Worm (Caenorhabditis elegans) whole organism, L1 larva: ENCODE data around the gene tab-1.

Experiments
- C04F5.9 ChIP-seq: sonication (generic microtip); optimal IDR thresholded peaks from 2 replicates; lab custom pipeline; 2016; ENCODE audit warnings: missing genetic modification characterization, missing compliant biosample characterization
- C16A3.4 ChIP-seq: fragments of 150-350 bp; optimal IDR thresholded peaks from 2 replicates; lab custom pipeline; 2014; ENCODE audit warnings: missing biosample characterization, missing genetic modification characterization
- C34B4.2 ChIP-seq: sonication (generic microtip); optimal IDR thresholded peaks from 2 replicates; lab custom pipeline; 2017; ENCODE audit warnings: mild to moderate bottlenecking, missing genetic modification characterization, missing compliant biosample characterization
- F16B12.6 ChIP-seq: fragments of 150-350 bp; optimal IDR thresholded peaks from 2 replicates; lab custom pipeline; 2014; ENCODE audit warnings: missing biosample characterization, missing genetic modification characterization
- aly-2 ChIP-seq: fragments of 150-350 bp; optimal IDR thresholded peaks from 2 replicates; lab custom pipeline; 2014; ENCODE audit warnings: missing biosample characterization, missing genetic modification characterization
- ceh-8 ChIP-seq: fragments of 200-800 bp; sonication (Bioruptor generic); optimal IDR thresholded peaks from 2 replicates; lab custom pipeline; 2018; ENCODE audit warnings: mild to moderate bottlenecking, missing genetic modification characterization, moderate library complexity, missing compliant biosample characterization
- ceh-82 ChIP-seq, 3 experiments: fragments of 150-350 bp in 1 of 3; sonication (generic microtip) in 2 of 3; optimal IDR thresholded peaks; 2 replicates each; lab custom pipeline; 2014 to 2017; ENCODE audit warnings: missing biosample characterization in 3 of 3, missing genetic modification characterization in 3 of 3
- ceh-88 ChIP-seq: fragments of 200-800 bp; sonication (Bioruptor generic); IDR thresholded peaks from 2 replicates; pipeline ENCODE4 v1.3.6; 2022; ENCODE audit warnings: missing genetic modification characterization, missing compliant biosample characterization
- ces-1 ChIP-seq: fragments of 150-350 bp; optimal IDR thresholded peaks from 2 replicates; lab custom pipeline; 2014; ENCODE audit warnings: missing biosample characterization, missing genetic modification reagents, missing genetic modification characterization
- dsc-1 ChIP-seq: sonication (generic microtip); optimal IDR thresholded peaks from 2 replicates; lab custom pipeline; 2016; ENCODE audit warnings: mild to moderate bottlenecking, missing genetic modification characterization, missing compliant biosample characterization
- efl-3 ChIP-seq: fragments of 200-800 bp; sonication (Bioruptor generic); optimal IDR thresholded peaks from 2 replicates; lab custom pipeline; 2018; ENCODE audit warnings: mild to moderate bottlenecking, missing genetic modification characterization, missing compliant biosample characterization
- egl-13 ChIP-seq: sonication (generic microtip); optimal IDR thresholded peaks from 2 replicates; lab custom pipeline; 2016; ENCODE audit warnings: missing genotype, missing genetic modification reagents, missing genetic modification characterization, missing compliant biosample characterization
- elt-2 ChIP-seq: sonication (generic microtip); optimal IDR thresholded peaks from 2 replicates; lab custom pipeline; 2016; ENCODE audit warnings: missing genetic modification characterization, mild to moderate bottlenecking, inconsistent platforms, missing compliant biosample characterization, missing genetic modification reagents
- elt-3 ChIP-seq, 6 experiments: fragments of 150-350 bp in 1 of 6; sonication (generic microtip); optimal IDR thresholded peaks; 2 replicates each; lab custom pipeline; 2017 to 2018; ENCODE audit warnings: missing biosample characterization in 6 of 6, missing genetic modification characterization in 6 of 6, inconsistent platforms in 1 of 6
- fkh-8 ChIP-seq: sonication (generic microtip); optimal IDR thresholded peaks from 2 replicates; lab custom pipeline; 2016; ENCODE audit warnings: mild to moderate bottlenecking, missing genetic modification characterization, missing compliant biosample characterization
- grh-1 ChIP-seq: fragments of 200-800 bp; sonication (Bioruptor generic); IDR thresholded peaks from 2 replicates; pipeline ENCODE4 v1.3.6; 2022; ENCODE audit warnings: missing genetic modification reagents, missing genetic modification characterization, missing compliant biosample characterization
- hlh-17 ChIP-seq: fragments of 200-800 bp; sonication (Bioruptor generic); optimal IDR thresholded peaks from 2 replicates; lab custom pipeline; 2018; ENCODE audit warnings: missing genetic modification characterization, mild to moderate bottlenecking, missing compliant biosample characterization, moderate library complexity, borderline replicate concordance
- hlh-4 ChIP-seq: sonication (generic microtip); optimal IDR thresholded peaks from 2 replicates; lab custom pipeline; 2016; ENCODE audit warnings: mild to moderate bottlenecking, missing genetic modification characterization, missing compliant biosample characterization
- irx-1 ChIP-seq: sonication (generic microtip); optimal IDR thresholded peaks from 2 replicates; lab custom pipeline; 2016; ENCODE audit warnings: missing genetic modification characterization, missing compliant biosample characterization
- isw-1 ChIP-seq: fragments of 200-800 bp; sonication (Bioruptor generic); IDR thresholded peaks from 2 replicates; pipeline ENCODE4 v1.3.6; 2022; ENCODE audit warnings: missing genetic modification characterization, missing compliant biosample characterization
- jun-1 ChIP-seq: fragments of 150-350 bp; optimal IDR thresholded peaks from 2 replicates; lab custom pipeline; 2014; ENCODE audit warnings: missing biosample characterization, missing genetic modification reagents, missing genetic modification characterization
- lin-14 ChIP-seq: fragments of 200-800 bp; sonication (Bioruptor generic); optimal IDR thresholded peaks from 2 replicates; lab custom pipeline; 2018; ENCODE audit warnings: mild to moderate bottlenecking, missing genetic modification characterization, moderate library complexity, missing compliant biosample characterization
- lin-15B ChIP-seq: fragments of 150-350 bp; sonication (generic microtip); optimal IDR thresholded peaks from 3 replicates; lab custom pipeline; 2014; ENCODE audit warnings: missing biosample characterization, missing genetic modification characterization
- lin-35 ChIP-seq, 2 experiments: fragments of 150-350 bp; optimal IDR thresholded peaks; 2 replicates each; lab custom pipeline; 2014; ENCODE audit warnings: missing biosample characterization in 2 of 2, missing genetic modification characterization in 2 of 2, missing genetic modification reagents in 2 of 2
- mdl-1 ChIP-seq, 2 experiments: fragments of 150-350 bp; optimal IDR thresholded peaks; 2 replicates each; lab custom pipeline; 2014 to 2017; ENCODE audit warnings: missing biosample characterization in 2 of 2, missing genetic modification characterization in 2 of 2, inconsistent platforms in 1 of 2
- mep-1 ChIP-seq: fragments of 150-350 bp; optimal IDR thresholded peaks from 2 replicates; lab custom pipeline; 2014; ENCODE audit warnings: missing biosample characterization, missing genetic modification characterization
- nhr-11 ChIP-seq: fragments of 150-350 bp; optimal IDR thresholded peaks from 2 replicates; lab custom pipeline; 2014; ENCODE audit warnings: missing biosample characterization, missing genetic modification characterization
- nhr-19 ChIP-seq: fragments of 200-800 bp; sonication (Bioruptor generic); conservative IDR thresholded peaks from 2 replicates; pipeline ENCODE4 v1.3.6; 2022; ENCODE audit warnings: missing genetic modification characterization, missing compliant biosample characterization
- nhr-71 ChIP-seq: sonication (generic microtip); optimal IDR thresholded peaks from 2 replicates; lab custom pipeline; 2016; ENCODE audit warnings: mild to moderate bottlenecking, missing genetic modification characterization, moderate library complexity, missing compliant biosample characterization
- nhr-76 ChIP-seq: sonication (generic microtip); optimal IDR thresholded peaks from 2 replicates; lab custom pipeline; 2017; ENCODE audit warnings: missing biosample characterization, missing genetic modification characterization
- nhr-77 ChIP-seq: fragments of 150-350 bp; optimal IDR thresholded peaks from 2 replicates; lab custom pipeline; 2014; ENCODE audit warnings: missing biosample characterization, missing genetic modification characterization
- nhr-84 ChIP-seq: sonication (generic microtip); optimal IDR thresholded peaks from 2 replicates; lab custom pipeline; 2017; ENCODE audit warnings: missing biosample characterization, missing genetic modification characterization
- nhr-90 ChIP-seq: sonication (generic microtip); optimal IDR thresholded peaks from 2 replicates; lab custom pipeline; 2016; ENCODE audit warnings: mild to moderate bottlenecking, missing genetic modification characterization, missing compliant biosample characterization; ENCODE audit not compliant: poor library complexity
- pag-3 ChIP-seq: sonication (generic microtip); optimal IDR thresholded peaks from 2 replicates; lab custom pipeline; 2017; ENCODE audit warnings: missing genetic modification characterization, mild to moderate bottlenecking, missing compliant biosample characterization, antibody characterized with exemption, borderline replicate concordance; ENCODE audit not compliant: insufficient read depth
- pqm-1 ChIP-seq: sonication (generic microtip); optimal IDR thresholded peaks from 3 replicates; lab custom pipeline; 2017; ENCODE audit warnings: missing biosample characterization, missing genetic modification characterization
- skn-1 ChIP-seq: fragments of 150-350 bp; optimal IDR thresholded peaks from 2 replicates; lab custom pipeline; 2014; ENCODE audit warnings: missing biosample characterization, missing genetic modification characterization
- sox-4 ChIP-seq: sonication (generic microtip); optimal IDR thresholded peaks from 2 replicates; lab custom pipeline; 2016; ENCODE audit warnings: missing genetic modification characterization, missing compliant biosample characterization
- sptf-1 ChIP-seq: fragments of 150-350 bp; optimal IDR thresholded peaks from 2 replicates; lab custom pipeline; 2014; ENCODE audit warnings: missing biosample characterization, missing genetic modification characterization
- swsn-7 ChIP-seq: sonication (generic microtip); optimal IDR thresholded peaks from 2 replicates; lab custom pipeline; 2016; ENCODE audit warnings: missing genetic modification characterization, missing compliant biosample characterization
- tbx-2 ChIP-seq: sonication (generic microtip); optimal IDR thresholded peaks from 2 replicates; lab custom pipeline; 2016; ENCODE audit warnings: missing genetic modification characterization, missing compliant biosample characterization
- unc-30 ChIP-seq: sonication (generic microtip); optimal IDR thresholded peaks from 2 replicates; lab custom pipeline; 2017; ENCODE audit warnings: missing biosample characterization, missing genetic modification characterization
- unc-62 ChIP-seq: fragments of 150-350 bp; optimal IDR thresholded peaks from 2 replicates; lab custom pipeline; 2014; ENCODE audit warnings: missing biosample characterization, missing genetic modification reagents, missing genetic modification characterization
- unc-86 ChIP-seq: sonication (generic microtip); optimal IDR thresholded peaks from 2 replicates; lab custom pipeline; 2016; ENCODE audit warnings: missing genetic modification characterization, missing compliant biosample characterization
- xbp-1 ChIP-seq: sonication (generic microtip); optimal IDR thresholded peaks from 2 replicates; lab custom pipeline; 2016; ENCODE audit warnings: missing genetic modification characterization, missing compliant biosample characterization
- zag-1 ChIP-seq: fragments of 150-350 bp; optimal IDR thresholded peaks from 2 replicates; lab custom pipeline; 2014; ENCODE audit warnings: missing biosample characterization, missing genetic modification characterization
- ztf-11 ChIP-seq, 2 experiments: sonication (generic microtip); optimal IDR thresholded peaks; 2 replicates each; lab custom pipeline; 2016 to 2017; ENCODE audit warnings: missing genetic modification characterization in 2 of 2, missing biosample characterization in 1 of 2, missing compliant biosample characterization in 1 of 2
- ztf-4 ChIP-seq: fragments of 150-350 bp; optimal IDR thresholded peaks from 2 replicates; lab custom pipeline; 2014; ENCODE audit warnings: missing biosample characterization, missing genetic modification characterization

Gene tab-1

DNA sequence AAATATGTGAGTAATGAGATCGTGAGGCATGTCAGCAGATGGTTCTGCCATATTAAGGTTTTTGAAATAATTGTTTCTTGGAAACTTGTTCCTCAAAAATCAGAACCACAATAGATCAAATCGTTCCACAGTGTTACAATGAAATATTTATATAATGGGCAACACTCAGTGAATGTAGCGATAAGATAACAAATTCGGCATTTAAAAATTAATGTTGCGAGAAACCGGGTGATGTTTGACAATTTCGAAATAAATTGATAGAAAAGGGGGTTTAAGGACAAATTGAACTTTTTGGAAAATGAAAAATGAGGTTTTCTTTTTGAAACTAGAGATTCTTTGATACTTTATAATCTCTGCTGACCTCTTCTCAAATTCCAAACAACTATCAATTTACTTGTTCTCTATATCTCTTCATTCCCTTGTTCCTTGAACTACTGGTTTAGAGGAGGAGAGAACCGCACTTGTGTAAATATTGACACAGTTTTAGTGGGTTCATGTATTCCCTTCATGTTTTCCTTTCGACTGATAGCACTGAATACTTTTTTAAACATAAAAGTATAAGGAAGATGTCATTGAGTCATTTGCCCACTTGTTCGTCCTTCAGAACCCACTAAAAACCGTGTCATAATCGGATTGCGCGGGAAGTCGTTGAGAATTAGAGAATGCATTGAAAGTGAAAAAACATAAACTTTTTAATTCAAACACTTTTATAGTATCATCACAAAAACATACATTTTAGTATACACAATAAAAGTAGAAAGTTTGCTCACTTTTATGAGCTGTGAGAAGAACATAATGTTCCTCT lies 33.8 kb downstream of the tab-1 start (continued):
- TF ChIP-seq elt-3 (tag; optimal IDR thresholded peaks at IDR 0.05; lab: Kevin White, UChicago) (peak in 2 of 6 experiments; percentile 4 to 65), unc-30 (tag; lab: Kevin White, UChicago) (no peak), ceh-8 (GFP tag; lab: Kevin White, UChicago) (no peak), lin-14 (GFP tag; lab: Kevin White, UChicago) (peak; percentile 31), tbx-2 (tag; lab: Kevin White, UChicago) (no peak), jun-1 (tag; lab: Kevin White, UChicago) (no peak), nhr-90 (tag; lab: Kevin White, UChicago) (no peak), F16B12.6 (tag; lab: Kevin White, UChicago) (no peak), unc-86 (tag; lab: Kevin White, UChicago) (no peak), unc-62 (GFP tag; lab: Kevin White, UChicago) (no peak), nhr-11 (tag; lab: Kevin White, UChicago) (no peak), nhr-76 (tag; lab: Kevin White, UChicago) (no peak)

DNA sequence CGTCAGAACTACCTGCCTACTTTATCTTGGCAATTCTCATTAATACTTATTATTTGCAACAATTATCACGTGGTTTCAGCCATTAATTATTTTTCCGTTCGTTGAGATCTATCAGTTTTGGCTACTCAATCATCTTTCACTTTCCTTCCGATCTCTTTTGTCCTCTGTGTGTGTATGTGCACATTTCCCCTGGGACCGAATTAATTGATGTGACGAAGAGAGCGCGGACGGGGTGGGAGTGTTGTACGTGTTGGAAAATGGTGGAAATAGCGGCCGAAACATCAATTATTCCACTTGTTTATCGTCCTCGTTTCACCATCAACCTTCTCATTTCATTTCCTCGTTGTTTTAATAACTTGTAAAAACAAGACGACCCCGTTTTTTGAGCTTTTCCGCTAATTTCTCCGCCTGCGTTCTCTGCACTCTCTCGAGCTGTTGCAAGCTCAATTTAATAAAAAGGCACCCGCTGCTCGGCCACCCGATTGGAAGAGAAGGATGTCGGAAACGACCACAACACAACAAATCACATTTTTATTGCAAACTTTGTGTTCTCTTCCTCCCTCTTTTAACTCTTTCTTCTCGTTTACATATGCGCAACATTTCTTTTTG lies 35.2 kb downstream of the tab-1 start:
- no peak for TF ChIP-seq xbp-1 (tag; lab: Kevin White, UChicago)
- no peak for TF ChIP-seq aly-2 (tag; lab: Kevin White, UChicago)
- TF ChIP-seq egl-13 = no peak
- TF ChIP-seq ceh-88 (GFP tag; lab: Robert Waterston, UW) = no peak
- no peak for TF ChIP-seq hlh-17 (GFP tag; lab: Kevin White, UChicago)
- TF ChIP-seq sptf-1 (tag; lab: Kevin White, UChicago) = no peak
- TF ChIP-seq ceh-8 (GFP tag; lab: Kevin White, UChicago) = peak; percentile 58
- TF ChIP-seq dsc-1 (tag; lab: Kevin White, UChicago) = no peak
- TF ChIP-seq mdl-1 (tag; optimal IDR thresholded peaks at IDR 0.05; lab: Kevin White, UChicago) = peak in 1 of 2 experiments; percentile 8
- TF ChIP-seq sox-4 (tag; lab: Kevin White, UChicago) = no peak
- peak; percentile 41 for TF ChIP-seq fkh-8
- no peak for TF ChIP-seq C04F5.9
- no peak for TF ChIP-seq ces-1 (GFP tag; lab: Kevin White, UChicago)
- no peak for TF ChIP-seq C16A3.4 (tag; lab: Kevin White, UChicago)
- no peak for TF ChIP-seq pag-3 (tag; lab: Kevin White, UChicago)
- TF ChIP-seq nhr-71 (tag; lab: Kevin White, UChicago) = peak; percentile 15
- no peak for TF ChIP-seq nhr-90 (tag; lab: Kevin White, UChicago)
- no peak for TF ChIP-seq nhr-19 (GFP tag; lab: Robert Waterston, UW)
- no peak for TF ChIP-seq pqm-1 (tag; lab: Kevin White, UChicago)
- TF ChIP-seq ceh-82 (tag; optimal IDR thresholded peaks at IDR 0.05; lab: Kevin White, UChicago) = no peak
- no peak for TF ChIP-seq lin-15B (tag; lab: Kevin White, UChicago)
- TF ChIP-seq hlh-4 (tag; lab: Kevin White, UChicago) = no peak
- TF ChIP-seq lin-14 (GFP tag; lab: Kevin White, UChicago) = peak; percentile 87
- TF ChIP-seq F16B12.6 (tag; lab: Kevin White, UChicago) = no peak
- no peak for TF ChIP-seq C34B4.2 (tag; lab: Kevin White, UChicago)
- no peak for TF ChIP-seq unc-86 (tag; lab: Kevin White, UChicago)
- TF ChIP-seq mep-1 (tag; lab: Kevin White, UChicago) = peak; percentile 0
- no peak for TF ChIP-seq nhr-77 (tag; lab: Kevin White, UChicago)
- TF ChIP-seq ztf-11 (tag; optimal IDR thresholded peaks at IDR 0.05; lab: Kevin White, UChicago) = no peak
- TF ChIP-seq isw-1 = no peak
- TF ChIP-seq elt-2 (tag; lab: Kevin White, UChicago) = no peak
- TF ChIP-seq irx-1 (tag; lab: Kevin White, UChicago) = no peak
- TF ChIP-seq swsn-7 (tag; lab: Kevin White, UChicago) = no peak
- peak; percentile 47 for TF ChIP-seq tbx-2 (tag; lab: Kevin White, UChicago)
- TF ChIP-seq skn-1 (tag; lab: Kevin White, UChicago) = no peak
- no peak for TF ChIP-seq nhr-11 (tag; lab: Kevin White, UChicago)
- TF ChIP-seq grh-1 (GFP tag; lab: Robert Waterston, UW) = no peak
- no peak for TF ChIP-seq efl-3 (GFP tag; lab: Kevin White, UChicago)
- TF ChIP-seq zag-1 (tag; lab: Kevin White, UChicago) = no peak
- no peak for TF ChIP-seq ztf-4
- no peak for TF ChIP-seq nhr-84 (tag; lab: Kevin White, UChicago)
- no peak for TF ChIP-seq lin-35 (GFP tag; optimal IDR thresholded peaks at IDR 0.05; lab: Kevin White, UChicago)
